Worm (Caenorhabditis elegans) whole organism, L4/young adult: ENCODE data around the gene K11C4.1.

ENCODE experiments used
- dao-5 ChIP-seq: sonication (generic microtip); optimal IDR thresholded peaks from 2 replicates; lab custom pipeline; 2016; ENCODE audit warnings: missing genotype, missing genetic modification characterization, moderate library complexity, missing compliant biosample characterization
- him-1 ChIP-seq: sonication (generic microtip); optimal IDR thresholded peaks from 2 replicates; lab custom pipeline; 2016; ENCODE audit warnings: missing genotype, missing genetic modification reagents, missing genetic modification characterization, missing compliant biosample characterization

DNA sequence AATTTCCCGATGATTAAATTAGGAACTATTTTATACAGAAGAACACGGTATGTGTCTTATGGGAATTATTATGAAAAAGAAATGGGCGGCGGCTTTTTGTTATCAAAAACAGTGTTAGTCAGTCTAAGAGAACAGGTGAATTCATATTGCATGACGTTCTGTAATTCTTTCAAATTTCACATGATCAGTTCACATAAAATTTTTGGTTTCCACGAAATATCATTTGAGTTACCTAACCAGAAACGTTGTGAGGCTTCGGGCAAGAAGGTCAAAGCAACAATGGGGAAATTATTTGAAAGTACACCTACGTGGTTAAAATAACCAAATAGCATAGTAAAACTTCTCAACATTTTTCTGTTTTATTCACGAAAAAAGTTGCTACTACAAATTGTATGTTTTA, 39.1 kb downstream of the K11C4.1 start, which contains the start of gene Y57E12B.10:
- TF ChIP-seq him-1 (tag; lab: Kevin White, UChicago): no peak
- no peak for TF ChIP-seq dao-5 (tag; lab: Kevin White, UChicago)
